Worm (Caenorhabditis elegans): ENCODE results near the gene twk-22.

The twk-22 gene

DNA sequence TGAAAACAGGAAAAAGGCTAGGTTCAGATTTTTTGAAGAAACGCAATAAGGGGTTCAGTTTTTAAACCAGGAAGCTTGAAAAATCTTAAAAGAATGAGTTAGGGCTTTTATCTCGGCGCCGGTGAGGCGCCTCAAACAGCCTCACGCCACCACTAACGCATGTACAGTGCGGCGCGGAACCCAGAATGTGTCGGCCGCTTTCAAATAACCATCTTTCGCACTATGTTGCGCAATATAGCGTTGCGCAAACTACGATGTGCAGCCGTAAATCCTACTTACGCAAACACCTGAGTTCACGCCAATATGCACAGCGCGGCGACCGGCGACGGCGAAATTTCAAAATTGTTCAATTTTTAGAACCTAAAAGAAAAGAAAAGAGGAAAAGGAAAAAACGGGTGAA lies 16.6 kb upstream of the twk-22 start:
- TF ChIP-seq snpc-1.1 (tag; optimal IDR thresholded peaks at IDR 0.05; ENCODE audit: insufficient read depth) (peak; percentile 70), hmg-1.2 (GFP tag; IDR thresholded peaks at IDR 0.05) (peak; percentile 60; the same call in 1 of the 2 replicates), snpc-4 (GFP tag; optimal IDR thresholded peaks at IDR 0.05) (peak; percentile 38), snpc-4 (tag; optimal IDR thresholded peaks at IDR 0.05) (peak; percentile 14 to 92 (median 66)), tbp1 (GFP tag; optimal IDR thresholded peaks at IDR 0.05) (no peak)

DNA sequence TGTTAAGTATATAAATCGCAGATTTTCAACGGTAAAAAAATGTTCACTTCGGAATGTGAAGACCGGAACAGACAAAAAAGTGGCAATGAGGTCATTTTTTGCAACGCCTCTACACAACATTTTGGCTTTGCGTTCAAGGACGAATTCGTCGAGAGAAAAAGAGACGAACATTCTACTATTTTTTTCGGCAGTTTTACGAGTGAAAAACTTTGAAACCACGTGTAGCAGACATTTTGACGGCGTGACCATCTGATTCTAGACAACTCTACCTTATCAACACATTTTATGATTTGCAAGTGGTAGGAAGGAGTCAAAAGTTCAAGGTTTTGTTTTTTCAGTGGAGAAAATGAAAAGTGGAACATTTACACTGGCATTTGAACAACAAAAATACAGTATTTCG lies 15.7 kb upstream of the twk-22 start:
- no peak for TF ChIP-seq ceh-79 (tag; optimal IDR thresholded peaks at IDR 0.05)
- TF ChIP-seq ztf-6 (GFP tag; IDR thresholded peaks at IDR 0.05): no peak
- TF ChIP-seq mxl-1 (tag; optimal IDR thresholded peaks at IDR 0.05): no peak
- no peak for TF ChIP-seq sea-2 (GFP tag; IDR thresholded peaks at IDR 0.05)
- no peak for TF ChIP-seq dox-1 (GFP tag; IDR thresholded peaks at IDR 0.05)
- peak; percentile 1 for TF ChIP-seq nhr-80 (tag; optimal IDR thresholded peaks at IDR 0.05)
- peak; percentile 22 for TF ChIP-seq ztf-26 (tag; optimal IDR thresholded peaks at IDR 0.05)
- no peak for TF ChIP-seq cebp-1 (GFP tag; IDR thresholded peaks at IDR 0.05)
- no peak for TF ChIP-seq cebp-1 (tag; optimal IDR thresholded peaks at IDR 0.05)
- peak; percentile 54 for TF ChIP-seq lin-40 (tag; optimal IDR thresholded peaks at IDR 0.05)

DNA sequence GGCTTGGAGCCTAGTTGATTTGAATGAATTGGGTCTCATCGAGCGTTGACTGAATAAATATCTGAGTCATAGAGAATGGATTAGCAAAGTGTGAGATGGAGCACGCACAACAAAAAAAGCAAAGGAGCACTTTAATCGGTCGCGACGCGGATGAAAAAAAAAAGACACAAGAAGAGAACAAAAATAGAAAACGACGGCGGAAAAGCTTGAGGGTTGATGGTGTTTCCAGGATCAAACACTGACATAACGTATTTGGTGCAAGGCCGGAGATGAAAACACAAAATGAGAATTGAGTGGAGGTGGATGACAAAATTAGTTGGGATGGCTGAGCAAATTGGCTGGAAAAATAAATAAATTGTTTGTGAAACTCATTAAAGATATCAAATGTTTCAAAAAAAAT lies 13.3 kb upstream of the twk-22 start, which contains the start of gene F52E10.4:
F52E10.4 (minus strand) TSS at position 101 of the 400 bp plus-strand sequence.
- TF ChIP-seq chd-7 (tag; optimal IDR thresholded peaks at IDR 0.05): no peak
- TF ChIP-seq sptf-2 (GFP tag; optimal IDR thresholded peaks at IDR 0.05): no peak

- no peak for TF ChIP-seq K11D2.4 (GFP tag; IDR thresholded peaks at IDR 0.05)
- no peak for TF ChIP-seq gei-17 (GFP tag; optimal IDR thresholded peaks at IDR 0.05)
- no peak for TF ChIP-seq egl-44 (GFP tag; IDR thresholded peaks at IDR 0.05)
- TF ChIP-seq nhr-80 (tag; optimal IDR thresholded peaks at IDR 0.05): peak; percentile 54
- TF ChIP-seq cebp-1 (GFP tag; IDR thresholded peaks at IDR 0.05): no peak
- TF ChIP-seq cebp-1 (tag; optimal IDR thresholded peaks at IDR 0.05): peak; percentile 8
- peak; percentile 69 for TF ChIP-seq madf-10 (tag; optimal IDR thresholded peaks at IDR 0.05)
- no peak for TF ChIP-seq ceh-40 (GFP tag; IDR thresholded peaks at IDR 0.05)
- no peak for TF ChIP-seq ztf-26 (tag; optimal IDR thresholded peaks at IDR 0.05)
These were observed 9.1 kb upstream of the twk-22 start for ce11 chrX:16297123-16297522.

DNA sequence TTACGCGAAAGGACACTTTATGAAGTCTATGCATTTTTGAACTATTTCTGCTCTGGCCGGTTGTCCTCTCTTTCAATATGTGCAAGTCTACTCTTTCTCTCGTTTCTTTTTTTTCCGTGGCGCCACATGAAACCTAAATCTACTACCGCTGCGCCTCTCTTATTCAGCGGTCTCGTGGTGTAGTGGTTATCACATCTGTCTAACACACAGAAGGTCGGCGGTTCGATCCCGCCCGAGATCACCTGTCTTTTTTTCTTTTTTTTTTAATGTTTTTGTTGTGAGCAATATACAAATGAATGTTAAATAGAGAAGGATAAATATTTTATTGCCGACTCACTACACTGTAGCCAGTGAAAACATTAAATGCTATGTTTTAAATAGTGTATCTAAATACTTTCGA lies 8.1 kb upstream of the twk-22 start:
- TF ChIP-seq egl-44 (GFP tag; IDR thresholded peaks at IDR 0.05): peak; percentile 73; the same call in 1 of the 2 replicates
- TF ChIP-seq ceh-91 (GFP tag; IDR thresholded peaks at IDR 0.05): no peak
- TF ChIP-seq atf-7 (tag; optimal IDR thresholded peaks at IDR 0.05): peak; percentile 25
- no peak for TF ChIP-seq ets-4 (GFP tag; optimal IDR thresholded peaks at IDR 0.05)
- TF ChIP-seq snpc-4 (GFP tag; optimal IDR thresholded peaks at IDR 0.05): peak; percentile 46
- peak in 3 of 4 experiments; percentile 63 to 79 (median 73) for TF ChIP-seq snpc-4 (tag; optimal IDR thresholded peaks at IDR 0.05)
- no peak for TF ChIP-seq hrde-1 (tag; optimal IDR thresholded peaks at IDR 0.05; ENCODE audit: borderline replicate concordance)
- no peak for TF ChIP-seq Y67H2A.10 (GFP tag; conservative IDR thresholded peaks at IDR 0.05)
- TF ChIP-seq madf-3 (GFP tag; IDR thresholded peaks at IDR 0.05): no peak
- peak; percentile 70 for TF ChIP-seq lin-40 (tag; optimal IDR thresholded peaks at IDR 0.05)
- TF ChIP-seq lsl-1 (GFP tag; optimal IDR thresholded peaks at IDR 0.05): no peak
- no peak for TF ChIP-seq C06A6.2 (GFP tag; conservative IDR thresholded peaks at IDR 0.05)
- peak in 1 of 2 experiments; percentile 41 for TF ChIP-seq let-607 (tag; optimal IDR thresholded peaks at IDR 0.05)
- TF ChIP-seq aptf-3 (GFP tag; IDR thresholded peaks at IDR 0.05): no peak
- no peak for TF ChIP-seq nhr-27 (tag; optimal IDR thresholded peaks at IDR 0.05)
- TF ChIP-seq mel-28 (tag; optimal IDR thresholded peaks at IDR 0.05; ENCODE audit: borderline replicate concordance): no peak
- TF ChIP-seq akir-1 (GFP tag; optimal IDR thresholded peaks at IDR 0.05): no peak
- TF ChIP-seq unc-62 (GFP tag; optimal IDR thresholded peaks at IDR 0.05): no peak
- no peak for TF ChIP-seq sdz-38 (tag; optimal IDR thresholded peaks at IDR 0.05)
- no peak for TF ChIP-seq F33H1.4 (GFP tag; IDR thresholded peaks at IDR 0.05)
- peak; percentile 95 for TF ChIP-seq lin-26 (GFP tag; IDR thresholded peaks at IDR 0.05)
- no peak for TF ChIP-seq hsf-1 (GFP tag; IDR thresholded peaks at IDR 0.05)
- TF ChIP-seq hmg-1.2 (GFP tag; IDR thresholded peaks at IDR 0.05): peak; percentile 80
- no peak for TF ChIP-seq nfya-2 (GFP tag; IDR thresholded peaks at IDR 0.05)
- TF ChIP-seq cebp-1 (GFP tag; IDR thresholded peaks at IDR 0.05): no peak
- TF ChIP-seq cebp-1 (tag; optimal IDR thresholded peaks at IDR 0.05): peak; percentile 70

Measured in whole organism, young adult.